Fruit fly (Drosophila melanogaster) Kc167 (cell line): ENCODE measurements around the gene CG4982.

Source experiments
- Myc ChIP-seq: fragments of >200 bp; optimal IDR thresholded peaks from 2 replicates; lab custom pipeline; 2017; ENCODE audit warnings: missing external identifiers
- Sin3A ChIP-seq: fragments of >200 bp; optimal IDR thresholded peaks from 2 replicates; lab custom pipeline; 2018; ENCODE audit warnings: missing external identifiers
- h ChIP-seq: fragments of >200 bp; optimal IDR thresholded peaks from 3 replicates; lab custom pipeline; 2018; ENCODE audit warnings: missing external identifiers
- insv ChIP-seq: fragments of >200 bp; optimal IDR thresholded peaks from 3 replicates; lab custom pipeline; 2018; ENCODE audit warnings: missing external identifiers
- psq ChIP-seq: fragments of >200 bp; optimal IDR thresholded peaks from 2 replicates; lab custom pipeline; 2017; ENCODE audit warnings: missing external identifiers
- ttk ChIP-seq: sonication (Bioruptor generic); optimal IDR thresholded peaks from 2 replicates; lab custom pipeline; 2017; ENCODE audit warnings: missing external identifiers

The CG4982 gene

DNA sequence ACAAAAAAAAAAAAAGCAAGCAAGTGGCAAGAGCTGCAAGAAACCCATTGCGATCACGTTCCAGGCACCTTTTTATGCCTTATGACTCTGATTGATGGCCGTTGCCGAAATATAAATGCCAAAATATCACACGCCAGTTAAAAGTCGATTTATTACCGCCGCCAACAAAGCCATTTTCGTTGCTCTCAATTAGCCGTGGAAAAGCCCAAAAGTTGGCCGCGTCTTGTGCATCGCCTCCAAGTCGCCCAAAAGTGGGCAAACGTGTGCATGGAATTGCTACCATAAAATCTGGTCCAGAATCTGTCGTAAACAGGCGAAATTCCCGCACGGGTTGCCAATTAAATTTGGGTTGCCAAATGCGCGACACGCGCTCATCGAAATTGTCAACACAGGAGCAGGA, 9.6 kb upstream of the CG4982 start:
- TF ChIP-seq psq (lab: Kevin White, UChicago), result no peak
- TF ChIP-seq ttk (lab: Kevin White, UChicago), result no peak
- TF ChIP-seq h (lab: Kevin White, UChicago), result no peak
- no peak for TF ChIP-seq insv
- TF ChIP-seq Sin3A (lab: Kevin White, UChicago), result no peak
- no peak for TF ChIP-seq Myc (lab: Kevin White, UChicago)

dm6 chr3L:16295447-16295846, 5.8 kb upstream of the CG4982 start, which contains the start of gene CG4962:
CG4962 (minus strand) TSS chr3L:16295547.
- TF ChIP-seq h (lab: Kevin White, UChicago) (no peak), insv (no peak), ttk (lab: Kevin White, UChicago) (no peak), psq (lab: Kevin White, UChicago) (no peak), Myc (lab: Kevin White, UChicago) (no peak), Sin3A (lab: Kevin White, UChicago) (no peak)

- no peak for TF ChIP-seq insv
- TF ChIP-seq Sin3A (lab: Kevin White, UChicago), result no peak
- no peak for TF ChIP-seq psq (lab: Kevin White, UChicago)
- no peak for TF ChIP-seq h (lab: Kevin White, UChicago)
- no peak for TF ChIP-seq Myc (lab: Kevin White, UChicago)
- no peak for TF ChIP-seq ttk (lab: Kevin White, UChicago)
Measured at dm6 chr3L:16303078-16303477, 1.8 kb downstream of the CG4982 start, which contains the start of gene CG13044. CG13044 (minus strand) TSS chr3L:16303178.

DNA sequence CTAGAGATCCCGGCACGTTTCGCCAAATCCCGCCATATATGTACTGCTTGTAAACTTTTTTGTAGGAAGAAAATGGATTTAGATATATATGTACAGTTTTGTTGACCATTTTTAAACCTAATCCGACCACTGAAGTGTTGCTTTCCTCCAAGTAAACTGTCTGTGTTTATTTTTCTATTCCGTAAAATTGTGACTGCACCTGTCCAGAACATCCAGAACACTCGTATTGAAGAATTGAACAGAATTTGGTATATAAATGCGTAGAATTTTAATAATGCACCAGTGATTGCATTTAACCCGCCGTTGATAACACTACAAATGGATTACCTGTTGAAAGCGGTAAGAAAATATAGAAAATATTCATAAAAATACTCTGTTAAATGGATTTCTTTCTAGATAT, 2.7 kb downstream of the CG4982 start, which contains the start of gene CG43249:
Gene CG43249, plus strand, starts transcription at position 301 of the 400 bp plus-strand sequence.
- no peak for TF ChIP-seq insv
- no peak for TF ChIP-seq h (lab: Kevin White, UChicago)
- no peak for TF ChIP-seq Sin3A (lab: Kevin White, UChicago)
- no peak for TF ChIP-seq Myc (lab: Kevin White, UChicago)
- no peak for TF ChIP-seq psq (lab: Kevin White, UChicago)
- no peak for TF ChIP-seq ttk (lab: Kevin White, UChicago)

- TF ChIP-seq insv, result no peak
- no peak for TF ChIP-seq h (lab: Kevin White, UChicago)
- TF ChIP-seq psq (lab: Kevin White, UChicago), result no peak
- TF ChIP-seq Sin3A (lab: Kevin White, UChicago), result no peak
- TF ChIP-seq Myc (lab: Kevin White, UChicago), result no peak
- TF ChIP-seq ttk (lab: Kevin White, UChicago), result no peak
Measured at dm6 chr3L:16305820-16306650, 4.8 kb downstream of the CG4982 start, which contains the start of the genes CG13043 and CG13063. CG13043 (minus strand) TSS chr3L:16305870. CG13063 (plus strand) TSS chr3L:16306600.

DNA sequence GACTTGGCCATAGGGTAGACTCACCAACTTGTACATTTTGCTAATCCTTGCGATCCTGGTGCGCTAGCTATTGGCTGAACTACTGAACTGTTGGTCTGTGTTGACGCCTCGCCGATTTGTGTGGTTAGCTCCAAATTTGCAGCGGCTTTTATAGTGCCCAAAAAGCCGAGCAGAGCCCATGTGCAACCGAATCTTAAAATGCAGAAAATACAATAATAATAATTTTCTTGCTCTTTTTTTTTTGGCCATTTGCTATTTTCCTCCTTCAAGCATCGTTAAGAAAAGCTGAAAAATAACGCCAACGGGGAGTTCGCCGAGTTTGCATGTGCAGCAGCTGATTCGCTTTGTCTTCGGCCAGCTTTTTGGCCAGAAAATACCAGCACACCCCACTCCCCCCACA, 7.1 kb downstream of the CG4982 start, which contains the start of gene CG13042:
Gene CG13042, minus strand, starts transcription at position 101 of the 400 bp plus-strand sequence.
- TF ChIP-seq insv (no peak), Sin3A (lab: Kevin White, UChicago) (no peak), ttk (lab: Kevin White, UChicago) (no peak), psq (lab: Kevin White, UChicago) (no peak), h (lab: Kevin White, UChicago) (no peak)

- TF ChIP-seq h (lab: Kevin White, UChicago) (no peak), psq (lab: Kevin White, UChicago) (no peak), insv (no peak)
Measured at dm6 chr3L:16309972-16310371, 8.7 kb downstream of the CG4982 start.

dm6 chr3L:16313985-16314384, 12.7 kb downstream of the CG4982 start, which contains the start of gene CG13062:
CG13062 (plus strand) TSS chr3L:16314285.
- TF ChIP-seq Myc (lab: Kevin White, UChicago) (no peak), insv (no peak), h (lab: Kevin White, UChicago) (no peak), ttk (lab: Kevin White, UChicago) (no peak), Sin3A (lab: Kevin White, UChicago) (no peak), psq (lab: Kevin White, UChicago) (no peak)

DNA sequence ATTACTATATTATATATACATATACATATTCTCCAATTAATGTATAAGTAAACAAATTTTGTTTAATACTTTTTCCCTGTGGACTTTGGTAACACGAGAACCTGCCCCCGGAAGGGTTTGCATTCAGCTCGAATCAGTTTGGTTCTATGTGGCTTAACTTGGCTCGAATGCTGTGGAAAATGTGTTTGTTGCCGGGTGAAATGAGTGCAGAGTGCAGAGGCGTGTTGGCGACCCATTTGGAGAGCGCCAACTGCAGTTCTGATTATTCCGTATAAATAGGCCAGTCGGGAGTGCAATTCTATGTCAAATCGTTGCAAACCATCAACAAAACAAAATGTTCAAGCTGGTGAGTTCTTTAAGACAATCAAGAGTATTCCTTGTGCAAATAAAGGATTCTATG, 16.5 kb downstream of the CG4982 start, which contains the start of gene Nplp3:
Gene Nplp3, plus strand, starts transcription at position 301 of the 400 bp plus-strand sequence.
- TF ChIP-seq h (lab: Kevin White, UChicago) (no peak), Myc (lab: Kevin White, UChicago) (no peak), insv (no peak), ttk (lab: Kevin White, UChicago) (no peak), psq (lab: Kevin White, UChicago) (no peak), Sin3A (lab: Kevin White, UChicago) (no peak)

DNA sequence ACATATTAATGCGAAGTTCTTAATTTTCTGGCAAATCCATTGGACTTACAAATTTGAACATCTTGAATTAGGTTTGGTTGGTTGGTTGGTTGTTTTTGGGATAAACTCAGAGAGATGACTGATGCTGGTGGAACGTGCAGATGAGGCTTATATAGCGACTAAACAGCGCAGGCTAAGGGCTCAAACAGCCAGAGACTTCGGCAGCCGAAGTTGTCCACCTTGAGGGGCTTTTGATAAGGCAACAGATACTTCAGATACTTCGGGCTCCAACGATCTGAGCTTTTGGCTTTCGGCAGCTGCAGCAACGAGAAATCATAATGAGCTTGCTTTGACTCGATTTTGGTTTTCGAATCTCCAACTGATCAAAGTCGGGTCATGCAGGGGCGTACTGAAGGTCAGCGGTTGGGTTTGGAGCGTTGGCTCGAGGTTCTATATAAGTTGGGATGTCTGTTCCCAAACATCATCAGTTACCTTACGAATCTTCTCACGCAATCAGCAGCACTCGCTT, 18.2 kb downstream of the CG4982 start, which contains the start of the genes CG13041 and CG13060:
Gene CG13041, minus strand, starts transcription at position 128 of the 508 bp plus-strand sequence.
Gene CG13060, plus strand, starts transcription at position 458 of the 508 bp plus-strand sequence.
- TF ChIP-seq Myc (lab: Kevin White, UChicago) (no peak), h (lab: Kevin White, UChicago) (no peak), Sin3A (lab: Kevin White, UChicago) (no peak), insv (no peak)

dm6 chr3L:16321172-16321571, 19.9 kb downstream of the CG4982 start, which contains the start of gene CG42718:
CG42718 (minus strand) TSS chr3L:16321272.
- TF ChIP-seq psq (lab: Kevin White, UChicago) (no peak), insv (no peak), h (lab: Kevin White, UChicago) (no peak), Myc (lab: Kevin White, UChicago) (no peak), Sin3A (lab: Kevin White, UChicago) (no peak), ttk (lab: Kevin White, UChicago) (no peak)
